Worm (Caenorhabditis elegans) whole organism, young adult: ENCODE data around the gene F23D12.4.

Source experiments
- B0261.1 ChIP-seq: sonication (generic microtip); optimal IDR thresholded peaks from 2 replicates; lab custom pipeline; 2016; ENCODE audit warnings: mild to moderate bottlenecking, missing genetic modification characterization, moderate library complexity, missing compliant biosample characterization
- T07F8.4 ChIP-seq: sonication (generic microtip); optimal IDR thresholded peaks from 2 replicates; lab custom pipeline; 2016; ENCODE audit warnings: mild to moderate bottlenecking, missing genetic modification characterization, moderate library complexity, missing compliant biosample characterization
- Y56A3A.18 ChIP-seq: fragments of 200-800 bp; sonication (Bioruptor generic); IDR thresholded peaks from 2 replicates; pipeline ENCODE4 v1.3.6; 2022; ENCODE audit warnings: missing genetic modification reagents, missing genetic modification characterization, missing compliant biosample characterization
- ama-1 ChIP-seq, 3 experiments: fragments of 150-350 bp in 1 of 3; sonication (generic microtip) in 2 of 3; optimal IDR thresholded peaks; 2 replicates each; lab custom pipeline; 2014 to 2018; ENCODE audit warnings: missing biosample characterization in 2 of 3, missing genetic modification characterization in 2 of 3, missing genetic modification reagents in 2 of 3
- ceh-40 ChIP-seq: fragments of 200-800 bp; sonication (Bioruptor generic); IDR thresholded peaks from 2 replicates; pipeline ENCODE4 v1.3.6; 2022; ENCODE audit warnings: missing genetic modification characterization, missing compliant biosample characterization
- him-1 ChIP-seq: sonication (generic microtip); optimal IDR thresholded peaks from 2 replicates; lab custom pipeline; 2016; ENCODE audit warnings: missing genotype, missing genetic modification reagents, missing genetic modification characterization, missing compliant biosample characterization
- nfya-2 ChIP-seq: fragments of 200-800 bp; sonication (Bioruptor generic); IDR thresholded peaks from 2 replicates; pipeline ENCODE4 v1.3.6; 2022; ENCODE audit warnings: missing genetic modification reagents, missing genetic modification characterization, missing compliant biosample characterization
- nhr-179 ChIP-seq: sonication (generic microtip); optimal IDR thresholded peaks from 2 replicates; lab custom pipeline; 2016; ENCODE audit warnings: mild to moderate bottlenecking, missing genetic modification characterization, missing compliant biosample characterization
- pbrm-1 ChIP-seq: fragments of 200-800 bp; sonication (Bioruptor generic); IDR thresholded peaks from 2 replicates; pipeline ENCODE4 v1.3.6; 2022; ENCODE audit warnings: missing genetic modification reagents, missing genetic modification characterization, missing compliant biosample characterization
- snpc-4 ChIP-seq, 5 experiments: fragments of 150-350 bp in 1 of 5; sonication (generic microtip) in 4 of 5; optimal IDR thresholded peaks; 2 replicates each; lab custom pipeline; 2014 to 2018; ENCODE audit warnings: missing genetic modification characterization in 5 of 5, missing biosample characterization in 3 of 5, antibody characterized with exemption in 2 of 5, mild to moderate bottlenecking in 2 of 5, missing compliant biosample characterization in 2 of 5, missing genotype in 2 of 5, moderate library complexity in 2 of 5, missing genetic modification reagents in 1 of 5
- unc-130 ChIP-seq: sonication (generic microtip); optimal IDR thresholded peaks from 2 replicates; lab custom pipeline; 2016; ENCODE audit warnings: missing genetic modification reagents, missing genetic modification characterization, missing compliant biosample characterization

DNA sequence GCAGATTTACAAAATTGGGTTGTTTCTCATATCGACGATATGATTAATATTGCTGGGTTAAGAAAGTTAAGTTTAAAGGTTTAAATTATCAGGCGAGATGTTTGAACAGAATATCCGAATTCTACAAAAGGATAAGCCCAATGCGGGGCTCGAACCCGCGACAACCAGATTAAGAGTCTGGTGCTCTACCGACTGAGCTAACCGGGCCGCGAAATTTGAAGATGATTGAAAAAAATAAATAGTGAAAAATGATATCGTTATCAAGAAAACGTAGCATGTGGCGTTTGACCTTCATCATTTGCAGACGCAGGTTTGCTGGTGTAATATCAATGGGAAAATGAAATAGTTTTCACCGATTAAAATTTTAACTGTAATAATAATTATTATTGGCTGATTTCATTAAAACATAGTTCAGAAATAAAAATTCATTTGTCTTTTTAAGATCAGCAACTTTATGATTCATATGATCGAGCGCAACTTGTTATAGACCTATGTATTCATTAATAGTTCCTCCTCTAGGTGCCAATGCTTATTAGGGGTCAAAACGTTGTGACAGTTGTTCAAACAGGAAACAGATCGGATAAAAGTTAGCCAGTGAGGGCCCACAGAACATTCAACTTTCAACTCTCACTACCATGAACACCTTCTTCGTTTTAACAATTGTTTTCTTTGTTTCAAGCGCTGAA, 34.1 kb downstream of the F23D12.4 start, which contains the start of gene M163.11:
- TF ChIP-seq ama-1 (optimal IDR thresholded peaks at IDR 0.05; lab: Kevin White, UChicago) (no peak), ama-1 (GFP tag; optimal IDR thresholded peaks at IDR 0.05; lab: Kevin White, UChicago) (peak; percentile 42 to 92), snpc-4 (GFP tag; optimal IDR thresholded peaks at IDR 0.05; lab: Kevin White, UChicago) (peak; percentile 57), snpc-4 (tag; optimal IDR thresholded peaks at IDR 0.05; lab: Kevin White, UChicago) (peak; percentile 8 to 78 (median 44)), nfya-2 (GFP tag; lab: Robert Waterston, UW) (no peak), B0261.1 (tag; lab: Kevin White, UChicago) (peak; percentile 82), T07F8.4 (tag; lab: Kevin White, UChicago) (peak; percentile 58), him-1 (tag; lab: Kevin White, UChicago) (peak; percentile 14), unc-130 (GFP tag; lab: Kevin White, UChicago) (no peak), Y56A3A.18 (peak; percentile 65), pbrm-1 (GFP tag; lab: Robert Waterston, UW) (peak; percentile 76), nhr-179 (tag; lab: Kevin White, UChicago) (no peak), ceh-40 (GFP tag; lab: Robert Waterston, UW) (peak; percentile 86)
